Fruit fly (Drosophila melanogaster) S2 (cell line): ENCODE data around the gene ras.

Experiments
- CG8478 ChIP-seq: fragments of >200 bp; optimal IDR thresholded peaks from 2 replicates; lab custom pipeline; 2018
- CTCF ChIP-seq, 2 experiments: fragments of >200 bp; optimal IDR thresholded peaks; 2 replicates each; lab custom pipeline; 2018

- no peak for TF ChIP-seq CG8478 (lab: Kevin White, UChicago)
- no peak for TF ChIP-seq CTCF (optimal IDR thresholded peaks at IDR 0.05; lab: Kevin White, UChicago)
Observed at dm6 chrX:10767350-10768005, 23.2 kb downstream of the ras start.
